Worm (Caenorhabditis elegans): ENCODE measurements around the gene oac-22.
"Not testable (repeated sequence)": the region's sequence is repeated elsewhere in the genome, so short reads cannot be mapped to it uniquely, and the experiment has no call there.

The oac-22 gene

DNA sequence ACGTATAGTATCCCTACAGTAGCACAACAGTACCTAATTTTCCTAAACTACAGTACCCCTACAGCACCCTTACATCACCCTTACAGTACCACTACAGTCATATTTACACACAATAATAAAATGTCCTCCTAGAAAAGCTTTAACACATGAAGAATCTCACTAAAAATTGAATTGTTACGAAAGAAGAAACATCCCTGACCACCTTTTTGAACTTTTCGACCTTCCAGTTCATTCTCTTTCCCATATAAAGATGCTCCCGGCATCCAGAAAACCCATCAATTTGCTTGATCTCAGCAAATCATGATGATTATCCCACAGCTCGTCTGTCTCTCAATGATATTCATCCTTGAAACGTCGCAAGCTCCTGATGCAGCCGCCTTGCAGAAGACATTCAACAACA is 19.2 kb downstream of the oac-22 start, which contains the start of gene F56D6.21:
F56D6.21 (plus strand) TSS at position 301 of the 400 bp plus-strand sequence.
- TF ChIP-seq ceh-39 (tag; optimal IDR thresholded peaks at IDR 0.05) = no peak
- no peak for TF ChIP-seq snpc-4 (tag; optimal IDR thresholded peaks at IDR 0.05)
- no peak for TF ChIP-seq nhr-12 (tag; optimal IDR thresholded peaks at IDR 0.05)
- no peak for TF ChIP-seq lin-13 (tag; optimal IDR thresholded peaks at IDR 0.05)
- TF ChIP-seq drap-1 (GFP tag; optimal IDR thresholded peaks at IDR 0.05) = no peak
- no peak for TF ChIP-seq ceh-43 (GFP tag; optimal IDR thresholded peaks at IDR 0.05)
- TF ChIP-seq cnd-1 (tag; optimal IDR thresholded peaks at IDR 0.05) = no peak

DNA sequence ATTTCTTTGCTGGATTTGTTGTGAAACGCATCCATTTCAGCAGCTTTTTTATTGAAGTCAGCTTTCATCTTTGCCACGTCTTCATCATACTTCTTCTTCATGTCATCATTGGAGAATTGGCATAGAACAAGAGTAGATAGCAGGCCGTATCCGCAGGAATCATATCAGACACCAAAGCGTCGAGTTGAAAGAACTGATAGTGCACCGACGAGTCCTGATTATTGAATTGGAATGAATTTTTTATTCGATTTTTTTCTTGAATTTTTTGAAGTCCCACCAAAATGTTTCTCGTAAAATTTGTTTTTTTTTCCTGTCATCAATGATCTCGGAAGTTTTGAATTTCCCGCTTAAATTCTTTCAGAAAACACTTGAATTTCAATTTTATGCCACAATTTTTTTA is 20.9 kb downstream of the oac-22 start, which contains the start of gene F56D6.11:
F56D6.11 (minus strand) TSS at position 101 of the 400 bp plus-strand sequence.
- TF ChIP-seq lin-13 (tag; optimal IDR thresholded peaks at IDR 0.05) = no peak
- TF ChIP-seq mab-5 (tag; optimal IDR thresholded peaks at IDR 0.05) = no peak
- TF ChIP-seq pha-4 (tag; optimal IDR thresholded peaks at IDR 0.05) = no peak
- no peak for TF ChIP-seq unc-120 (tag; optimal IDR thresholded peaks at IDR 0.05; ENCODE audit: poor library complexity, severe bottlenecking)

DNA sequence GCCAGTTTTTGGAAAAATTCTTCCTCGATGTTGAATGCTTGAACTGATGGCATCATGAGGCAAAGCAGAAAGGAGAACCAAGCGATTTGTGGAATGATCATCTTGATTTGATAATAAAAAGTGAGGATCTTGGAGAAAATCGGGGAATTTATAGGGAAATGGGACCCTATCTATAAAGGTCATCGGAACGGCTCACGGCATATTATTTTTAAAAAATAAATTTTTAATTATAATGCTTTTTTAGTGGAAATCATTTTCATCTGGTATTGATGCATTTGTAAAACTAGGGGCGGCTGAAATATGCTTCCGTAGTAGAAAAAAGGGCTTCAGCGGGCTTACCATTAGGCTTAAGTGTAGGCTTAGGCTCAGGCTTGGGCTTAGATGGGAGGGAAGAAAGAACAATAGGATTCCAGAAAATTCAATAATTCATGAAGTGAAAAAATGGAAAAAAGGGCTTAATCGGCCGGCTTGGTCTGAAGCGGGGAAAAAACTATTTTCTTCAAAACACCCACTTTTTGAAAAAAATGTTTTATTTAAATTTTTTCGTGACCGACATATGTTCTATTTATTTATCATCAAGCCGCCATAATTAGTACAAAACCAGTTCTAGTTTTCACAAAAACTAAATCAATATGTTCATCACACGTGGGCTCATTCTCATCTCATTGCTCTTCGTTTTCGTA is 22.2 kb downstream of the oac-22 start, which contains the start of the genes F56D6.22 and F56D6.12:
F56D6.22 (minus strand) TSS at position 101 of the 683 bp plus-strand sequence.
F56D6.12 (plus strand) TSS at position 633 of the 683 bp plus-strand sequence.
- no peak for TF ChIP-seq nhr-28 (tag; optimal IDR thresholded peaks at IDR 0.05)
- no peak for TF ChIP-seq nhr-76 (tag; optimal IDR thresholded peaks at IDR 0.05)
- TF ChIP-seq blmp-1 (tag; optimal IDR thresholded peaks at IDR 0.05) = no peak
- TF ChIP-seq ztf-11 (tag; optimal IDR thresholded peaks at IDR 0.05) = no peak
- no peak for TF ChIP-seq sptf-1 (tag; optimal IDR thresholded peaks at IDR 0.05)
- no peak for TF ChIP-seq ceh-43 (GFP tag; optimal IDR thresholded peaks at IDR 0.05)
- TF ChIP-seq elt-3 (tag; optimal IDR thresholded peaks at IDR 0.05) = no peak
- no peak for TF ChIP-seq lin-32 (GFP tag; optimal IDR thresholded peaks at IDR 0.05)
- TF ChIP-seq lsy-2 (tag; optimal IDR thresholded peaks at IDR 0.05) = no peak
- TF ChIP-seq nhr-2 (tag; optimal IDR thresholded peaks at IDR 0.05) = no peak
- no peak for TF ChIP-seq flh-1 (GFP tag; optimal IDR thresholded peaks at IDR 0.05)
- no peak for TF ChIP-seq ceh-39 (tag; optimal IDR thresholded peaks at IDR 0.05)
- no peak for TF ChIP-seq unc-120 (tag; optimal IDR thresholded peaks at IDR 0.05; ENCODE audit: poor library complexity, severe bottlenecking)

DNA sequence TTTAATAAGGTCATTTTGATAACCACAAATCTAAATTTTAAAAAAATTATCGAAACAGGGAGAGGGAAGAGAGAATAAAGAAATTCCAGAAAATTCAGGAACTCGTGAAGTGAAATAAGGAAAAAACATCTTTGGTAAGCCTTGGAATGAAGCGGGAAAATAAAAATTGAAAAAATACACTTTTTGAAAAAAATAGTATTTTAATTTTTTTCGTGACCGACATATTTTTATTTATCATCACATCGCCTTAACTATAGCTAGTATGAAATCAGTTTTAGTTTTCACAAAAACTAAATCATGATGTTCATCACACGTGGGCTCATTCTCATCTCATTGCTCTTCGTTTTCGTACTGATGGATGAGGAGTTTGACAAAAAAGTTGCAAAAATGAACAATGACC is 23.6 kb downstream of the oac-22 start, which contains the start of gene F56D6.13:
F56D6.13 (plus strand) TSS at position 301 of the 400 bp plus-strand sequence.
- TF ChIP-seq blmp-1 (tag; optimal IDR thresholded peaks at IDR 0.05) = no peak
- TF ChIP-seq unc-39 (tag; optimal IDR thresholded peaks at IDR 0.05) = no peak
- no peak for TF ChIP-seq mls-2 (tag; optimal IDR thresholded peaks at IDR 0.05)
- no peak for TF ChIP-seq zip-8 (tag; optimal IDR thresholded peaks at IDR 0.05)
- TF ChIP-seq sptf-1 (tag; optimal IDR thresholded peaks at IDR 0.05) = no peak

DNA sequence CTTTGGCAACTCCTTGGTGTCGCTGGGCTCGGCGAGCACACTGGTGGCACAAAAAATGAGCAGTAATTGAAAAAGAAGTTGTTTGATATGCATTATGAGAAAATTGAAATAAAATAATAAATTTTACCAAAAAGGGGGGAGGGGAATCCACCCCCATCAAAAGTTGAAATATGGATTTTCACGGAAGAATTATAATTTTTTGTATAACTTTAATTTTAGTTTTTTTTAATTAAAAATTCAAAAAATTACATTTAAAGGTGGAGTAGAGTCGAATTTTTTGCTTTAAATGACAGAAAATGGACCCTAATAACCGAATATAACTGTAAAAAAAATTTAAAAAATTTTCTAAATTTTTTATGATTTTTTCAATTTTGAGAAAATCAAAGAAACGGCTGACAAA is 26.4 kb downstream of the oac-22 start, which contains the start of gene F56D6.18:
F56D6.18 (minus strand) TSS at position 101 of the 400 bp plus-strand sequence.
- not testable (repeated sequence) for TF ChIP-seq lin-32, ceh-43, flh-1 (GFP tag; optimal IDR thresholded peaks at IDR 0.05)

DNA sequence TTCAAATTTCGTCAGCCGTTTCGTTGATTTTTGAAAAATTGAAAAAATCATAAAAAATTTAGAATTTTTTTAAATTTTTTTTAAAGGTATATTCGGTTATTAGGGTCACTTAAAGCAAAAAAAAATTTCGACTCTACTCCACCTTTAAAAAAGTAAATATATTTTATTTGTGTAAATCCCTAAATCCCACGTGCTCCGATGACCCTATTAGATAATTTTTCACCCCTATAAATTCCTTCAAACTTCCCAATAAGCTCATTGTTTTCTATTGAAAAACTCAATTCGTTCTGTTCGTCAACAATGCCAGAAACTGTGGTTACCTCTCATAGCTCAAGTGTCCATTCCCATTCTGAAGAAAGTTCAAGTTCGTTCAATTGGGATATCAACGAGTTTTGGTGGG is 27.1 kb downstream of the oac-22 start, which contains the start of gene F56D6.20:
F56D6.20 (plus strand) TSS at position 301 of the 400 bp plus-strand sequence.
- TF ChIP-seq ceh-83 (GFP tag; optimal IDR thresholded peaks at IDR 0.05) (no peak), lsy-2 (tag; optimal IDR thresholded peaks at IDR 0.05) (no peak), snpc-4 (tag; optimal IDR thresholded peaks at IDR 0.05) (no peak), lin-32 (GFP tag; optimal IDR thresholded peaks at IDR 0.05) (no peak), sem-2 (GFP tag; optimal IDR thresholded peaks at IDR 0.05) (no peak), drap-1 (GFP tag; optimal IDR thresholded peaks at IDR 0.05) (no peak), mls-2 (tag; optimal IDR thresholded peaks at IDR 0.05) (no peak), elt-3 (tag; optimal IDR thresholded peaks at IDR 0.05) (no peak), sptf-1 (tag; optimal IDR thresholded peaks at IDR 0.05) (no peak), nhr-12 (tag; optimal IDR thresholded peaks at IDR 0.05) (no peak), mab-5 (tag; optimal IDR thresholded peaks at IDR 0.05) (no peak), tbx-8 (GFP tag; optimal IDR thresholded peaks at IDR 0.05) (no peak), hlh-1 (tag; optimal IDR thresholded peaks at IDR 0.05) (no peak), ceh-43 (GFP tag; optimal IDR thresholded peaks at IDR 0.05) (no peak), unc-120 (tag; optimal IDR thresholded peaks at IDR 0.05; ENCODE audit: poor library complexity, severe bottlenecking) (no peak), elt-1 (tag; optimal IDR thresholded peaks at IDR 0.05; ENCODE audit: borderline replicate concordance, insufficient read depth) (no peak)
